Fruit fly (Drosophila melanogaster): ENCODE results near the gene Polr2A.

Gene Polr2A

dm6 chrX:11531245-11531644 lies 38.9 kb downstream of the Polr2A start:
- no peak for TF ChIP-seq CG17801 (GFP tag; optimal IDR thresholded peaks at IDR 0.05; ENCODE audit: partially characterized antibody)

- TF ChIP-seq CG17801 (GFP tag; optimal IDR thresholded peaks at IDR 0.05; ENCODE audit: partially characterized antibody), result peak; percentile 14
Measured at dm6 chrX:11528026-11528702, 42.0 kb downstream of the Polr2A start.

- no peak for TF ChIP-seq CG17801 (GFP tag; optimal IDR thresholded peaks at IDR 0.05; ENCODE audit: partially characterized antibody)
Measured at dm6 chrX:11527088-11527635, 43.0 kb downstream of the Polr2A start.

dm6 chrX:11523921-11524320 lies 46.2 kb downstream of the Polr2A start:
- TF ChIP-seq CG17801 (GFP tag; optimal IDR thresholded peaks at IDR 0.05; ENCODE audit: partially characterized antibody), result peak; percentile 80

dm6 chrX:11521561-11522546 lies 48.3 kb downstream of the Polr2A start:
- peak; percentile 60 for TF ChIP-seq CG17801 (GFP tag; optimal IDR thresholded peaks at IDR 0.05; ENCODE audit: partially characterized antibody)

- no peak for TF ChIP-seq CG17801 (GFP tag; optimal IDR thresholded peaks at IDR 0.05; ENCODE audit: partially characterized antibody)
Measured at dm6 chrX:11520209-11520608, 49.9 kb downstream of the Polr2A start.

- peak; percentile 0 for TF ChIP-seq CG17801 (GFP tag; optimal IDR thresholded peaks at IDR 0.05; ENCODE audit: partially characterized antibody)
Measured at dm6 chrX:11518435-11518834, 51.7 kb downstream of the Polr2A start.

dm6 chrX:11517295-11517694 lies 52.8 kb downstream of the Polr2A start:
- TF ChIP-seq CG17801 (GFP tag; optimal IDR thresholded peaks at IDR 0.05; ENCODE audit: partially characterized antibody), result no peak

dm6 chrX:11515550-11515949 lies 54.6 kb downstream of the Polr2A start:
- TF ChIP-seq CG17801 (GFP tag; optimal IDR thresholded peaks at IDR 0.05; ENCODE audit: partially characterized antibody), result no peak

dm6 chrX:11512868-11513267 lies 57.3 kb downstream of the Polr2A start:
- peak; percentile 51 for TF ChIP-seq CG17801 (GFP tag; optimal IDR thresholded peaks at IDR 0.05; ENCODE audit: partially characterized antibody)

Data from ovary, adult (tissue).